Fruit fly (Drosophila melanogaster) whole organism: Measurements from ENCODE around the gene CG8301.

Source experiments
- CG8478 ChIP-seq: fragments of >200 bp; optimal IDR thresholded peaks from 2 replicates; lab custom pipeline; 2018; ENCODE audit warnings: inconsistent platforms
- Dll ChIP-seq: fragments of >200 bp; optimal IDR thresholded peaks from 2 replicates; lab custom pipeline; 2017
- EcR ChIP-seq, 2 experiments: fragments of >200 bp; optimal IDR thresholded peaks; 2 replicates each; lab custom pipeline; 2017; ENCODE audit warnings: missing biosample characterization in 2 of 2, missing genetic modification characterization in 2 of 2, missing genetic modification reagents in 2 of 2
- pan ChIP-seq: fragments of >200 bp; optimal IDR thresholded peaks from 2 replicates; lab custom pipeline; 2017
- psq ChIP-seq: fragments of >200 bp; optimal IDR thresholded peaks from 2 replicates; lab custom pipeline; 2017
- usp ChIP-seq: fragments of >200 bp; optimal IDR thresholded peaks from 2 replicates; lab custom pipeline; 2017; ENCODE audit warnings: missing biosample characterization, missing genetic modification characterization, mixed read lengths

CG8301 gene

dm6 chr3R:9594251-9594581, 13.1 kb downstream of the CG8301 start:
- TF ChIP-seq CG8478 (lab: Kevin White, UChicago) = no peak

DNA sequence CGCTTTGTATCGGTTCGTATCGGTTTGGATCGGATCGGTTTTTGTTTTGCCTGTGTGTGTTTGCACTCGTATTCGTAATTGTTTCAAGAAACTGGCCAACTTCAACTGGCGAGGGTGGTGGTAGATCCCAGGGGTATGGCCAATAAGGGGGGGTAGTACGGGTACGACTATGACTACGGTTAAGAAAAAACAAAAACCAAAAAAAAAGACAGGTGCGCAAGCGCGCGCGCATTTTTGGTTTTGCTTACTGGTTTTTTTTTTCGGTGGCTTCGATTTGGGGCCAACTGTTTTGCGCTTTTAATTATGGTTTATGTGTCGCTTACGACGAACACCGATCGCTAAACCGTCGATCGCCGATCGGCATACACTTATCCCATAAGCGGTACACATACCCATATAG, 13.7 kb downstream of the CG8301 start:
- TF ChIP-seq EcR (GFP tag; optimal IDR thresholded peaks at IDR 0.05; lab: Kevin White, UChicago) (no peak), usp (no peak), psq (lab: Kevin White, UChicago) (no peak), Dll (lab: Kevin White, UChicago) (no peak), pan (lab: Kevin White, UChicago) (no peak), CG8478 (lab: Kevin White, UChicago) (no peak)

DNA sequence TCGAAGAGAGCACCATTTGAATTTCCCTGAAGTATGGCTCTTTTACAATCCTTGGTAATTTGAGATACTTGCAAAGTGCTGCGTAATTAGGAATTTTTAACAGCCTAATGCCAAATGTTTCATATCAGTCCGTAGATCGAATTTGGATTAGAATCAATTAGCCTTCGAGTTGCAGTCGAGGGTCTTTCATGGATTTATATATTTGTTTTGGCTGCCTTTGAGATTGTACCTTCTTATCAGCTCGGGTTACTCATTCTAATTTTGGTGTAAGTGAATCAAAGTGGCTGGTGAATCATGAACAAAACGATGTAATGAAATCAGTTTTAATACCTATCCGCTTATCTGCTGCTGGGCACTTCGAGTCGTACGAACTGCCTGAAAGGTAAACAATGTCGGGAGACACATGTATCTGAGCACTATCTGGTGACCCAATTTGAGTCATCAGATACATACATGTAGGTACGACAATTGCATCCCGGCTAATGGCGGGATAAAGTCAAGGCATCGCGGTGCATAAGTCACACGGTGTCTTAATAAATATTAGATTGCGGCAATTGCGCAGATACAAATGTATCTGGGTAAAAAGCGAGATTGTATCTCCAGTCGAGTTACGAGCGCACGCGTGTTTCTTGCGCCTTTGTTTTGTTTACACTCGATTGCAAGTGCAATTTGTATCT, 14.7 kb downstream of the CG8301 start:
- TF ChIP-seq Dll (lab: Kevin White, UChicago) (no peak), psq (lab: Kevin White, UChicago) (no peak), CG8478 (lab: Kevin White, UChicago) (no peak), EcR (GFP tag; optimal IDR thresholded peaks at IDR 0.05; lab: Kevin White, UChicago) (no peak), pan (lab: Kevin White, UChicago) (no peak), usp (no peak)

DNA sequence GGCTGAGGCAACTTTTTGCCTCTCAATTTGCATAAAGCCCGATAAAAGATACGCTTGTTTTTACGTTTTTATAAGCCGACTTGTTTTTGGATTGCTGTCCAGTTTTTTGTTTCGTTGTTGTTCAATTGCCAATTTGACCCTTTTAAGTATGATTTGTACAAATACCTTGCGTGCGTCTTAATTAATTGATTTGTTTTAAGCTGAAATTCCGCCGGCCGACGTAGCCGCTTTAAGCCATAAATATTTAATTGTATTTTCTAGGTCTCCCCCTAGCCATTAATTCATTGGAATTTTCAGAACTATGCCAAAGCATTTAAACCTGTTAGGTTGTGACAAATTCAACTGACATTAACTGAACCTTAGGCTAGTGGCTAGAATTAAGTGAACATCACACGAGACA, 15.5 kb downstream of the CG8301 start:
- no peak for TF ChIP-seq usp
- TF ChIP-seq psq (lab: Kevin White, UChicago) = no peak

DNA sequence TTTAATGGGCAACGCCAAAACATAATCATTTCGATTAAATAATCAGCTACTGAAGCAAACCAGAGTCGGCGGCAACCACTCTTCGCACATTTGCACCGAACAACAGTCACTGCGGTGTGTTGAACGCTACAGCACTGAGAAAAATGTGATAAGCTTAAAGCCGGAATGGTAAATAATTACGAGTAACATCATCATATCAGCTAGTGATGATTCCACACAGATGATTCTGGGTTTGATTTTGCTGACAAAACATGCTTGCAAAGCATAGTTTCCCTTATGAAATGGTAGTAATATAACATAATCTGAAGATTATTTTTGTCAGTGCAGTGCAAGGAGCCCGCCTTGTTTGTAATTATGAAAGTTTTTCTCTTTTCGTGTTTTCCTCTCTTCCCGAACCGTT, 17.0 kb downstream of the CG8301 start:
- TF ChIP-seq EcR (GFP tag; optimal IDR thresholded peaks at IDR 0.05; lab: Kevin White, UChicago) = no peak
- no peak for TF ChIP-seq usp
- TF ChIP-seq psq (lab: Kevin White, UChicago) = no peak
- TF ChIP-seq CG8478 (lab: Kevin White, UChicago) = no peak
- TF ChIP-seq Dll (lab: Kevin White, UChicago) = no peak
- no peak for TF ChIP-seq pan (lab: Kevin White, UChicago)

DNA sequence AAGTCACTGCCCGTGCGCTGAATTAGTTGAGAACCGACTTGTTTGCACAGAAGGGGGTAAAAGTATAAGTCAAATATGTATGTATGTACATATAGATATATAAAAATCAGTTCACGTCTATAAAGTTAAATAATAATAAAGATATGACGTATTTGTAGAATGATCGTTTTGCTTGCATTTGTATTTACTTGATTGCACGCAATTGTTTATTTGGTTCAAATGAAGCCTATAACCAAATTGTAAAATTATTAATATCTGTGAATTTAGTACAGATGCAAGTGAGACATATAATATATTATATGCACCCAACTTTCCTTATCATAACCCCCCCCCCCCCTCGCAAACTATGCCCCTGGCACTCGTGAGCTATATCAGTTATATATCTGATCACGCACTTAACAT, 19.5 kb downstream of the CG8301 start:
- TF ChIP-seq Dll (lab: Kevin White, UChicago) = no peak
- no peak for TF ChIP-seq pan (lab: Kevin White, UChicago)
- no peak for TF ChIP-seq usp
- TF ChIP-seq CG8478 (lab: Kevin White, UChicago) = no peak
- TF ChIP-seq psq (lab: Kevin White, UChicago) = no peak
- no peak for TF ChIP-seq EcR (GFP tag; optimal IDR thresholded peaks at IDR 0.05; lab: Kevin White, UChicago)

dm6 chr3R:9601949-9602348, 20.8 kb downstream of the CG8301 start:
- TF ChIP-seq psq (lab: Kevin White, UChicago) (no peak), pan (lab: Kevin White, UChicago) (no peak), CG8478 (lab: Kevin White, UChicago) (no peak), usp (no peak), EcR (GFP tag; optimal IDR thresholded peaks at IDR 0.05; lab: Kevin White, UChicago) (no peak), Dll (lab: Kevin White, UChicago) (no peak)

dm6 chr3R:9603022-9603942, 22.2 kb downstream of the CG8301 start:
- TF ChIP-seq Dll (lab: Kevin White, UChicago) (no peak), pan (lab: Kevin White, UChicago) (no peak), usp (no peak), psq (lab: Kevin White, UChicago) (no peak), EcR (GFP tag; optimal IDR thresholded peaks at IDR 0.05; lab: Kevin White, UChicago) (no peak), CG8478 (lab: Kevin White, UChicago) (no peak)

DNA sequence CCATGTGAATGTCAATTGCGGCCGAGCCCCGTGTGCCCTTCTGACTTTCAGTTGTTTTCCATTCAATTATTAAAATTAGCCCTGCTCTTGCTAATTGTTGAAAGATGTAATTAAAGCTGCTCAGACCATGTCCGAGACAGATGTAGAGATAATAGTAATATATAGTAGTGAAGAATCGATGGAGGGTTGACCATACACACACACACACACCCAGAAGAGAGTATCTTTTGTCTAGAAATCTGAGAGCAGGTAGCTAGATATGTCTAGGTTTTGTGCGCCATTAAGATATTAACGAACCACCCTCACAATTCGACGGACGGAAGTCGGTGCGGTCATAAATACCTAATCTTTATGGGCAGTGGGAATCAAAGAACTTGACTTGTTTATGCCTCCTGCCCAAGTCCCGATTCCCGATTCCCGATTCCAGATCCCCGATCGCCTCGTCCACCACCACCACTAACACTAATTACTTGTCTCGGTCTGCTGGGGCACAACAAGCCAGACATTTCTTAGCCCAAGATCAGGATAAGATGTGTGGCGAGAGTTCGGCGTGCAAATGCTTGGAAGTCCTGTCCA, 23.4 kb downstream of the CG8301 start:
- TF ChIP-seq EcR (GFP tag; optimal IDR thresholded peaks at IDR 0.05; lab: Kevin White, UChicago) (no peak), CG8478 (lab: Kevin White, UChicago) (no peak), psq (lab: Kevin White, UChicago) (no peak), pan (lab: Kevin White, UChicago) (no peak), usp (no peak), Dll (lab: Kevin White, UChicago) (no peak)

DNA sequence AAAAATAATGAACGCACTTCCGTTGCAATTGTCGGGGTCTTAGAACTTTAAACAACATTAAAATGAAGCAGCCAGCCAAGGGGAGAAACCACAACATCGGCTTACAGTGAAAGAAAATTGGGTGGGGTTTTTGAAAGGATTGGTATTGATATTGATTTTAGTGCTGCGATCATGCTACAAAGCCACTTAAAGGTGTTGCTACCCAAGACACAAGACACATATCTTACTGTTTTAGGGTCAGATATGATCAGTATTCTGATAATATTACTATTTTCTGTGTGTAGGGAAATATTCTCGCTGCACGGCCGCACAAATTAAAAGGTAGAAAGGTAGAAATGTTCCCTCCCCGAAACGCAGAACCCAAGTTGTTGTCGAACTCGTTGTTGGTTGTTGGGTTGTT, 24.0 kb downstream of the CG8301 start:
- TF ChIP-seq psq (lab: Kevin White, UChicago) = no peak
- TF ChIP-seq usp = no peak
- TF ChIP-seq CG8478 (lab: Kevin White, UChicago) = no peak
- TF ChIP-seq Dll (lab: Kevin White, UChicago) = no peak
- no peak for TF ChIP-seq EcR (GFP tag; optimal IDR thresholded peaks at IDR 0.05; lab: Kevin White, UChicago)
- TF ChIP-seq pan (lab: Kevin White, UChicago) = no peak

- TF ChIP-seq CG8478 (lab: Kevin White, UChicago) (no peak), pan (lab: Kevin White, UChicago) (no peak), psq (lab: Kevin White, UChicago) (no peak), EcR (GFP tag; optimal IDR thresholded peaks at IDR 0.05; lab: Kevin White, UChicago) (no peak), Dll (lab: Kevin White, UChicago) (no peak), usp (no peak)
These were observed 26.1 kb downstream of the CG8301 start for dm6 chr3R:9606913-9607804.
